Worm (Caenorhabditis elegans): Measurements from ENCODE around the gene pri-1.

The pri-1 gene

DNA sequence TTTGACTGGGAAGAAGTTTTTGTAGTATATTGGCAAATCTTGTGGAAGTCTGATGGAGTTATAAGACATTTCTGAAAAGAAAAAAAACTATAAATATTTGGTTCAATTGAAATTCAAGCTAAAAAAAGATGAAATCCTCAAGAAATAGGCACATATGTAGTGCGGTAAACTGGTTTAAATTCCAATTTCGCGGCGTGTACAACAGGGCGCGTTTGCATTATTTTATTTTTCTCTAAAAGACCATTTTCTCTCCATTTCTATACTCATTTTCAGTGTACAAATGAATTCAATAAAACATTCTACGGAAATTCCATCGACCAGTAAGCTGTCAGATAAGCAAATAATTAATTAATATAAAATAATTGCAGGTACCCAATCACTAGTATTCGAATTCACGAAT lies at the start of gene pri-1, which contains the start of gene F58A4.6:
TSS of gene pri-1 (minus strand) at position 71 of the 400 bp plus-strand sequence.
TSS of gene F58A4.6 (plus strand) at position 272 of the 400 bp plus-strand sequence.
- TF ChIP-seq egrh-3 (GFP tag; IDR thresholded peaks at IDR 0.05) (no peak), tbp1 (GFP tag; optimal IDR thresholded peaks at IDR 0.05) (no peak), sdz-38 (tag; optimal IDR thresholded peaks at IDR 0.05) (no peak), ztf-22 (GFP tag; optimal IDR thresholded peaks at IDR 0.05) (no peak), ztf-3 (GFP tag; optimal IDR thresholded peaks at IDR 0.05) (no peak), rec-8 (tag; optimal IDR thresholded peaks at IDR 0.05) (no peak), aptf-3 (GFP tag; IDR thresholded peaks at IDR 0.05) (no peak), aptf-2 (GFP tag; conservative IDR thresholded peaks at IDR 0.05) (no peak), nhr-90 (tag; optimal IDR thresholded peaks at IDR 0.05) (no peak), ceh-40 (GFP tag; IDR thresholded peaks at IDR 0.05) (no peak), ztf-26 (tag; optimal IDR thresholded peaks at IDR 0.05) (no peak), pha-4 (tag; optimal IDR thresholded peaks at IDR 0.05) (no peak), dox-1 (GFP tag; IDR thresholded peaks at IDR 0.05) (no peak), fkh-3 (tag; optimal IDR thresholded peaks at IDR 0.05) (no peak), Y53G8AR.9 (GFP tag; conservative IDR thresholded peaks at IDR 0.05) (no peak), F33H1.4 (GFP tag; IDR thresholded peaks at IDR 0.05) (peak; percentile 30; the same call in 1 of the 2 replicates), Y56A3A.18 (GFP tag; IDR thresholded peaks at IDR 0.05) (no peak), D2030.7 (GFP tag; IDR thresholded peaks at IDR 0.05) (peak; percentile 25; the same call in 1 of the 2 replicates), F23B12.7 (tag; optimal IDR thresholded peaks at IDR 0.05; ENCODE audit: insufficient read depth) (no peak), F37B4.10 (GFP tag; IDR thresholded peaks at IDR 0.05) (no peak), lag-1 (GFP tag; IDR thresholded peaks at IDR 0.05) (no peak), B0035.1 (tag; optimal IDR thresholded peaks at IDR 0.05) (no peak), snpc-1.3 (tag; optimal IDR thresholded peaks at IDR 0.05; ENCODE audit: insufficient read depth) (no peak), zfh-2 (GFP tag; conservative IDR thresholded peaks at IDR 0.05) (no peak), ama-1 (optimal IDR thresholded peaks at IDR 0.05) (no peak), ama-1 (GFP tag; optimal IDR thresholded peaks at IDR 0.05) (no peak), somi-1 (GFP tag; optimal IDR thresholded peaks at IDR 0.05) (no peak), madf-6 (GFP tag; IDR thresholded peaks at IDR 0.05) (peak; percentile 56; the same call in 1 of the 2 replicates), ceh-27 (GFP tag; optimal IDR thresholded peaks at IDR 0.05) (no peak), T26A5.8 (tag; optimal IDR thresholded peaks at IDR 0.05) (no peak), attf-6 (GFP tag; IDR thresholded peaks at IDR 0.05) (no peak), T07F8.4 (tag; optimal IDR thresholded peaks at IDR 0.05) (no peak), F55B11.4 (tag; optimal IDR thresholded peaks at IDR 0.05; ENCODE audit: borderline replicate concordance, insufficient read depth) (no peak), lin-54 (GFP tag; optimal IDR thresholded peaks at IDR 0.05) (peak; percentile 56), him-1 (tag; optimal IDR thresholded peaks at IDR 0.05) (no peak), die-1 (tag; optimal IDR thresholded peaks at IDR 0.05) (no peak), B0261.1 (tag; optimal IDR thresholded peaks at IDR 0.05) (no peak), let-526 (GFP tag; IDR thresholded peaks at IDR 0.05) (no peak), nfya-1 (tag; optimal IDR thresholded peaks at IDR 0.05; ENCODE audit: borderline replicate concordance, insufficient read depth) (no peak), hmg-1.2 (GFP tag; IDR thresholded peaks at IDR 0.05) (no peak), F57A8.1 (GFP tag; optimal IDR thresholded peaks at IDR 0.05) (no peak), Y95B8A.8 (GFP tag; IDR thresholded peaks at IDR 0.05) (no peak), ceh-100 (GFP tag; IDR thresholded peaks at IDR 0.05) (no peak), F52B5.7 (tag; optimal IDR thresholded peaks at IDR 0.05) (no peak), dpl-1 (GFP tag; optimal IDR thresholded peaks at IDR 0.05) (peak; percentile 32), tbx-9 (tag; optimal IDR thresholded peaks at IDR 0.05; ENCODE audit: borderline replicate concordance) (no peak), ceh-79 (tag; optimal IDR thresholded peaks at IDR 0.05) (no peak), sea-2 (GFP tag; IDR thresholded peaks at IDR 0.05) (no peak), snpc-1.1 (tag; optimal IDR thresholded peaks at IDR 0.05; ENCODE audit: insufficient read depth) (no peak)

Data from whole organism, young adult.